Worm (Caenorhabditis elegans) whole organism, mixed stage, embryonic: ENCODE data around the gene srab-11.

ENCODE experiments used
- mab-5 ChIP-seq: fragments of 150-350 bp; optimal IDR thresholded peaks from 2 replicates; lab custom pipeline; 2014; ENCODE audit warnings: missing biosample characterization, missing genetic modification characterization
- nhr-237 ChIP-seq: fragments of 150-350 bp; optimal IDR thresholded peaks from 2 replicates; lab custom pipeline; 2014; ENCODE audit warnings: missing biosample characterization, missing genetic modification characterization
- nhr-76 ChIP-seq: sonication (generic microtip); optimal IDR thresholded peaks from 2 replicates; lab custom pipeline; 2017; ENCODE audit warnings: missing biosample characterization, missing genetic modification characterization
- pha-4 ChIP-seq: fragments of 150-350 bp; optimal IDR thresholded peaks from 2 replicates; lab custom pipeline; 2018; ENCODE audit warnings: missing biosample characterization, missing genetic modification reagents, missing genetic modification characterization

DNA sequence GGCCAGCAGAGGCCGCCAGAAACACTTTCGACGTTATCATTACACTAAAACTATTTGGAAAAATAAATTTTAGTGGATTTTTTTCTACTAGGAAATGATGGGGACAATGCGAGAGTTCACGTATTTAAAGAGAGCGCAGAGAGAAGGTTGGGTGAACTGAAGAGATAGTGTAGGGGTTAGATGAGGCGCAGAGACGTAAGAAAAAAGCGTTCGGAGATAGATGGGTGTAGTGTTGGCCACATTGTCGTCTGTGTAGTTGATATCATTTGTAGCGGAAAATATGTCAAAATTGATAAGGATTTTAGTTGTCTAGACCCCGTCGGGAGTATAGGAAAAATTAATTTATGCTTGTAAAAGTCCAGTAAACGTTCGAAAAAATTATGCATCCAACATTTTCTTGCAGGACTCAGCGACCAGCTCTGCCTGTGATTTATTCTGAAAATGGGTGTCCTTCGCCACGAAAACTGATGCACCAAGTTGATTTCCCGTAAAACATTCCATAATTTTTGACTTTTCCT lies 46.3 kb upstream of the srab-11 start, which contains the start of the genes Y73C8B.3 and Y73C8B.9:
- TF ChIP-seq pha-4 (tag; lab: Kevin White, UChicago), result no peak
- TF ChIP-seq nhr-237 (tag; lab: Kevin White, UChicago), result no peak
- no peak for TF ChIP-seq nhr-76
- TF ChIP-seq mab-5 (tag; lab: Kevin White, UChicago), result no peak
